Fruit fly (Drosophila melanogaster) whole organism, embryonic: ENCODE results near the gene CG3348.

Source experiments
- Ada2b ChIP-seq: fragments of 200-800 bp; sonication (Bioruptor generic); IDR thresholded peaks from 2 replicates; pipeline ENCODE4 v1.3.6; 2022; ENCODE audit warnings: missing biosample characterization, missing genetic modification characterization
- Bdp1 ChIP-seq: fragments of 200-800 bp; sonication (Bioruptor generic); optimal IDR thresholded peaks from 3 replicates; lab custom pipeline; 2016; ENCODE audit warnings: missing biosample characterization, missing genetic modification characterization
- C15 ChIP-seq: fragments of 200-800 bp; sonication (Bioruptor generic); IDR thresholded peaks from 3 replicates; pipeline ENCODE4 v1.3.6; 2022; ENCODE audit warnings: missing biosample characterization, missing genetic modification characterization
- CG10267 ChIP-seq: fragments of 200-800 bp; sonication (Bioruptor generic); optimal IDR thresholded peaks from 2 replicates; lab custom pipeline; 2018; ENCODE audit warnings: missing biosample characterization, mild to moderate bottlenecking, missing genetic modification characterization, moderate library complexity
- CG11560 ChIP-seq: fragments of 200-800 bp; sonication (Bioruptor generic); IDR thresholded peaks from 3 replicates; pipeline ENCODE4 v1.3.6; 2022; ENCODE audit warnings: missing biosample characterization, missing genetic modification characterization
- CG1233 ChIP-seq: fragments of 200-800 bp; sonication (Bioruptor generic); optimal IDR thresholded peaks from 4 replicates; lab custom pipeline; 2018; ENCODE audit warnings: missing biosample characterization, mild to moderate bottlenecking, missing genetic modification characterization
- CG12391 ChIP-seq: fragments of 200-800 bp; sonication (Bioruptor generic); optimal IDR thresholded peaks from 3 replicates; lab custom pipeline; 2018; ENCODE audit warnings: missing biosample characterization, mild to moderate bottlenecking, missing genetic modification characterization, moderate library complexity
- CG12659 ChIP-seq: fragments of 200-800 bp; sonication (Bioruptor generic); optimal IDR thresholded peaks from 3 replicates; lab custom pipeline; 2017; ENCODE audit warnings: mild to moderate bottlenecking, missing biosample characterization, missing genetic modification reagents, missing genetic modification characterization
- CG13287 ChIP-seq: fragments of 200-800 bp; sonication (Bioruptor generic); IDR thresholded peaks from 2 replicates; pipeline ENCODE4 v1.3.6; 2022; ENCODE audit warnings: missing biosample characterization, missing genetic modification characterization; ENCODE audit not compliant: partially characterized antibody
- CG14860 ChIP-seq: fragments of 200-800 bp; sonication (Bioruptor generic); IDR thresholded peaks from 3 replicates; pipeline ENCODE4 v1.3.6; 2022; ENCODE audit warnings: missing biosample characterization, missing genetic modification characterization; ENCODE audit not compliant: partially characterized antibody
- CG15269 ChIP-seq: fragments of 200-800 bp; sonication (Bioruptor generic); optimal IDR thresholded peaks from 2 replicates; lab custom pipeline; 2018; ENCODE audit warnings: missing biosample characterization, mild to moderate bottlenecking, missing genetic modification characterization, moderate library complexity
- CG16813 ChIP-seq: fragments of 200-800 bp; sonication (Bioruptor generic); IDR thresholded peaks from 3 replicates; pipeline ENCODE4 v1.3.6; 2022; ENCODE audit warnings: missing biosample characterization, missing genetic modification characterization; ENCODE audit not compliant: partially characterized antibody
- CG17568 ChIP-seq: fragments of 200-800 bp; sonication (Bioruptor generic); optimal IDR thresholded peaks from 2 replicates; lab custom pipeline; 2018; ENCODE audit warnings: missing biosample characterization, mild to moderate bottlenecking, missing genetic modification characterization, moderate library complexity
- CG17912 ChIP-seq: fragments of 200-800 bp; sonication (Bioruptor generic); optimal IDR thresholded peaks from 2 replicates; lab custom pipeline; 2018; ENCODE audit warnings: missing biosample characterization, mild to moderate bottlenecking, missing genetic modification characterization
- CG18599 ChIP-seq: fragments of 200-800 bp; sonication (Bioruptor generic); optimal IDR thresholded peaks from 3 replicates; lab custom pipeline; 2017; ENCODE audit warnings: missing biosample characterization, missing genetic modification characterization, mild to moderate bottlenecking, moderate library complexity, missing genetic modification reagents
- CG31224 ChIP-seq: fragments of 200-800 bp; sonication (Bioruptor generic); IDR thresholded peaks from 2 replicates; pipeline ENCODE4 v1.3.6; 2022; ENCODE audit warnings: missing biosample characterization, missing genetic modification characterization
- CG32532 ChIP-seq: fragments of 200-800 bp; sonication (Bioruptor generic); IDR thresholded peaks from 2 replicates; pipeline ENCODE4 v1.3.6; 2022; ENCODE audit warnings: missing biosample characterization, missing genetic modification characterization
- CG3847 ChIP-seq: fragments of 200-800 bp; sonication (Bioruptor generic); IDR thresholded peaks from 2 replicates; pipeline ENCODE4 v1.3.6; 2022; ENCODE audit warnings: missing biosample characterization, missing genetic modification characterization
- CG4707 ChIP-seq: fragments of 200-800 bp; sonication (Bioruptor generic); optimal IDR thresholded peaks from 2 replicates; lab custom pipeline; 2018; ENCODE audit warnings: missing biosample characterization, mild to moderate bottlenecking, missing genetic modification characterization, moderate library complexity
- CG5245 ChIP-seq: fragments of 200-800 bp; sonication (Bioruptor generic); optimal IDR thresholded peaks from 3 replicates; lab custom pipeline; 2016; ENCODE audit warnings: missing biosample characterization, missing genetic modification characterization
- CG6254 ChIP-seq: fragments of 200-800 bp; sonication (Bioruptor generic); optimal IDR thresholded peaks from 3 replicates; lab custom pipeline; 2017; ENCODE audit warnings: mild to moderate bottlenecking, missing biosample characterization, missing genetic modification reagents, missing genetic modification characterization
- CG7745 ChIP-seq: fragments of 200-800 bp; sonication (Bioruptor generic); optimal IDR thresholded peaks from 2 replicates; lab custom pipeline; 2018; ENCODE audit warnings: missing biosample characterization, mild to moderate bottlenecking, missing genetic modification characterization, moderate library complexity
- CG8290 ChIP-seq, 3 experiments: fragments of 200-800 bp; sonication (Bioruptor generic); optimal IDR thresholded peaks; 2 replicates each; lab custom pipeline; 2016 to 2019; ENCODE audit warnings: missing biosample characterization in 3 of 3, missing genetic modification characterization in 3 of 3, mild to moderate bottlenecking in 2 of 3, moderate library complexity in 1 of 3
- CG8924 ChIP-seq: fragments of 200-800 bp; optimal IDR thresholded peaks from 3 replicates; lab custom pipeline; 2019; ENCODE audit warnings: missing biosample characterization, mild to moderate bottlenecking, missing genetic modification characterization, moderate library complexity
- CG9215 ChIP-seq: fragments of 200-800 bp; sonication (Bioruptor generic); IDR thresholded peaks from 2 replicates; pipeline ENCODE4 v1.3.6; 2022; ENCODE audit warnings: missing biosample characterization, missing genetic modification characterization
- CG9437 ChIP-seq: fragments of 200-800 bp; sonication (Bioruptor generic); optimal IDR thresholded peaks from 2 replicates; lab custom pipeline; 2018; ENCODE audit warnings: missing biosample characterization, mild to moderate bottlenecking, missing genetic modification characterization
- CG9609 ChIP-seq: fragments of 200-800 bp; sonication (Bioruptor generic); optimal IDR thresholded peaks from 3 replicates; lab custom pipeline; 2016; ENCODE audit warnings: missing biosample characterization, missing genetic modification characterization
- Dref ChIP-seq: fragments of 200-800 bp; sonication (Bioruptor generic); IDR thresholded peaks from 2 replicates; pipeline ENCODE4 v1.3.6; 2022; ENCODE audit warnings: missing biosample characterization, missing genetic modification characterization
- E2f2 ChIP-seq: fragments of 200-800 bp; sonication (Bioruptor generic); IDR thresholded peaks from 2 replicates; pipeline ENCODE4 v1.3.6; 2022; ENCODE audit warnings: missing biosample characterization, missing genetic modification characterization
- H15 ChIP-seq: fragments of 200-800 bp; sonication (Bioruptor generic); IDR thresholded peaks from 3 replicates; pipeline ENCODE4 v1.3.6; 2022; ENCODE audit warnings: missing biosample characterization, missing genetic modification characterization
- Kr ChIP-seq: fragments of 200-800 bp; sonication (Bioruptor generic); optimal IDR thresholded peaks from 2 replicates; lab custom pipeline; 2017; ENCODE audit warnings: missing biosample characterization, mild to moderate bottlenecking, missing genetic modification characterization
- Lhr ChIP-seq: fragments of 200-800 bp; sonication (Bioruptor generic); optimal IDR thresholded peaks from 3 replicates; lab custom pipeline; 2017; ENCODE audit warnings: mild to moderate bottlenecking, missing biosample characterization, missing genetic modification reagents, missing genetic modification characterization
- Side ChIP-seq: fragments of 200-800 bp; sonication (Bioruptor generic); optimal IDR thresholded peaks from 2 replicates; lab custom pipeline; 2016; ENCODE audit warnings: missing biosample characterization, missing genetic modification characterization
- Sry-β ChIP-seq: fragments of 200-800 bp; sonication (Bioruptor generic); optimal IDR thresholded peaks from 2 replicates; lab custom pipeline; 2018; ENCODE audit warnings: missing biosample characterization, mild to moderate bottlenecking, missing genetic modification characterization, moderate library complexity
- abd-A ChIP-seq: fragments of 200-800 bp; sonication (Bioruptor generic); optimal IDR thresholded peaks from 3 replicates; lab custom pipeline; 2019; ENCODE audit warnings: missing biosample characterization, mild to moderate bottlenecking, missing genetic modification characterization, moderate library complexity
- ase ChIP-seq: fragments of 200-800 bp; sonication (Bioruptor generic); IDR thresholded peaks from 3 replicates; pipeline ENCODE4 v1.3.6; 2022; ENCODE audit warnings: missing biosample characterization, missing genetic modification characterization
- dysf ChIP-seq: fragments of 200-800 bp; sonication (Bioruptor generic); IDR thresholded peaks from 3 replicates; pipeline ENCODE4 v1.3.6; 2022; ENCODE audit warnings: missing biosample characterization, missing genetic modification characterization
- exex ChIP-seq: fragments of 200-800 bp; sonication (Bioruptor generic); optimal IDR thresholded peaks from 4 replicates; lab custom pipeline; 2018; ENCODE audit warnings: missing biosample characterization, mild to moderate bottlenecking, missing genetic modification characterization, moderate library complexity
- gsb ChIP-seq: fragments of 200-800 bp; sonication (Bioruptor generic); IDR thresholded peaks from 2 replicates; pipeline ENCODE4 v1.3.6; 2022; ENCODE audit warnings: missing biosample characterization, missing genetic modification characterization
- ind ChIP-seq: fragments of 200-800 bp; sonication (Bioruptor generic); optimal IDR thresholded peaks from 3 replicates; lab custom pipeline; 2016; ENCODE audit warnings: missing biosample characterization, missing genetic modification characterization
- jing ChIP-seq: fragments of 200-800 bp; sonication (Bioruptor generic); optimal IDR thresholded peaks from 2 replicates; lab custom pipeline; 2018; ENCODE audit warnings: missing biosample characterization, mild to moderate bottlenecking, missing genetic modification characterization
- mirr ChIP-seq: fragments of 200-800 bp; sonication (Bioruptor generic); optimal IDR thresholded peaks from 3 replicates; lab custom pipeline; 2018; ENCODE audit warnings: missing biosample characterization, mild to moderate bottlenecking, missing genetic modification characterization
- row ChIP-seq: fragments of 200-800 bp; sonication (Bioruptor generic); IDR thresholded peaks from 3 replicates; pipeline ENCODE4 v1.3.6; 2022; ENCODE audit warnings: missing biosample characterization, missing genetic modification characterization
- sob ChIP-seq: fragments of 200-800 bp; sonication (Bioruptor generic); IDR thresholded peaks from 2 replicates; pipeline ENCODE4 v1.3.6; 2022; ENCODE audit warnings: missing biosample characterization, missing genetic modification characterization
- toy ChIP-seq: fragments of 200-800 bp; sonication (Bioruptor generic); IDR thresholded peaks from 2 replicates; pipeline ENCODE4 v1.3.6; 2022; ENCODE audit warnings: missing biosample characterization, missing genetic modification characterization
- tup ChIP-seq: fragments of 200-800 bp; sonication (Bioruptor generic); optimal IDR thresholded peaks from 2 replicates; lab custom pipeline; 2016; ENCODE audit warnings: missing biosample characterization, mild to moderate bottlenecking, missing genetic modification characterization, moderate library complexity
- twi ChIP-seq: fragments of 200-800 bp; optimal IDR thresholded peaks from 2 replicates; lab custom pipeline; 2019; ENCODE audit warnings: missing biosample characterization, mild to moderate bottlenecking, missing genetic modification characterization, moderate library complexity
- wdn ChIP-seq: fragments of 200-800 bp; sonication (Bioruptor generic); IDR thresholded peaks from 2 replicates; pipeline ENCODE4 v1.3.6; 2022; ENCODE audit warnings: missing biosample characterization, missing genetic modification characterization

Gene CG3348

dm6 chr3R:27253136-27253920 lies 38.7 kb downstream of the CG3348 start, which contains the start of gene pll (continued):
- TF ChIP-seq CG16813 (GFP tag; lab: Robert Waterston, UW) (peak; percentile 29; the same call in 1 of the 3 replicates), Side (GFP tag; lab: Kevin White, UChicago) (peak; percentile 41), Ada2b (peak; percentile 86), row (GFP tag; lab: Robert Waterston, UW) (peak; percentile 89), CG1233 (GFP tag; lab: Kevin White, UChicago) (peak; percentile 72), CG17568 (GFP tag; lab: Kevin White, UChicago) (no peak), CG18599 (GFP tag; lab: Kevin White, UChicago) (peak; percentile 88), wdn (peak; percentile 84), abd-A (no peak), toy (no peak), jing (GFP tag; lab: Kevin White, UChicago) (no peak), ase (GFP tag; lab: Robert Waterston, UW) (peak; percentile 95), CG9437 (GFP tag; lab: Kevin White, UChicago) (no peak), CG12391 (tag; lab: Kevin White, UChicago) (peak; percentile 92), E2f2 (GFP tag; lab: Robert Waterston, UW) (peak; percentile 74), CG3847 (GFP tag; lab: Robert Waterston, UW) (peak; percentile 89), dysf (GFP tag; lab: Robert Waterston, UW) (peak; percentile 87), CG6254 (peak; percentile 51), H15 (GFP tag; lab: Robert Waterston, UW) (peak; percentile 82), CG12659 (GFP tag; lab: Kevin White, UChicago) (peak; percentile 93), twi (tag; lab: Kevin White, UChicago) (peak; percentile 42), gsb (GFP tag; lab: Robert Waterston, UW) (peak; percentile 84), CG8290 (GFP tag; optimal IDR thresholded peaks at IDR 0.05; lab: Kevin White, UChicago) (no peak), CG8290 (tag; optimal IDR thresholded peaks at IDR 0.05; lab: Kevin White, UChicago) (no peak), CG17912 (GFP tag; lab: Kevin White, UChicago) (no peak), CG32532 (peak; percentile 93), Lhr (peak; percentile 88), CG15269 (peak; percentile 87), CG7745 (tag; lab: Kevin White, UChicago) (no peak), ind (GFP tag; lab: Kevin White, UChicago) (peak; percentile 83), CG10267 (tag; lab: Kevin White, UChicago) (peak; percentile 80), Bdp1 (GFP tag; lab: Kevin White, UChicago) (peak; percentile 25), CG13287 (peak; percentile 69), CG5245 (GFP tag; lab: Kevin White, UChicago) (peak; percentile 62), C15 (0 out of 3 replicates have a peak, but pooled peaks have one; percentile 47), Kr (GFP tag; lab: Kevin White, UChicago) (no peak), mirr (GFP tag; lab: Kevin White, UChicago) (peak; percentile 24), Sry-β (GFP tag; lab: Kevin White, UChicago) (no peak), CG8924 (peak; percentile 77), tup (GFP tag; lab: Kevin White, UChicago) (peak; percentile 36), CG4707 (GFP tag; lab: Kevin White, UChicago) (no peak), CG31224 (GFP tag; lab: Robert Waterston, UW) (peak; percentile 84), CG9215 (GFP tag; lab: Robert Waterston, UW) (peak; percentile 85), sob (GFP tag; lab: Robert Waterston, UW) (peak; percentile 89), Dref (GFP tag; lab: Robert Waterston, UW) (peak; percentile 37; the same call in 1 of the 2 replicates), CG14860 (no peak), CG9609 (GFP tag; lab: Kevin White, UChicago) (peak; percentile 53), exex (tag; lab: Kevin White, UChicago) (peak; percentile 70), CG11560 (tag; lab: Robert Waterston, UW) (peak; percentile 58; the same call in 1 of the 3 replicates)
